Fruit fly (Drosophila melanogaster): ENCODE results near the gene Usp16-45.

Usp16-45 gene

dm6 chrX:5432635-5433482, 11.5 kb downstream of the Usp16-45 start:
- TF ChIP-seq sv (GFP tag; optimal IDR thresholded peaks at IDR 0.05): no peak
- no peak for TF ChIP-seq dl (GFP tag; optimal IDR thresholded peaks at IDR 0.05; ENCODE audit: insufficient read depth in 1 of 2, partially characterized antibody in 2 of 2)
- TF ChIP-seq GATAd (GFP tag; optimal IDR thresholded peaks at IDR 0.05): no peak
- TF ChIP-seq Rel (GFP tag; optimal IDR thresholded peaks at IDR 0.05): no peak
- TF ChIP-seq Rel (tag; optimal IDR thresholded peaks at IDR 0.05): peak; percentile 95
- TF ChIP-seq woc (GFP tag; optimal IDR thresholded peaks at IDR 0.05): no peak
- peak; percentile 51 for TF ChIP-seq Myc (optimal IDR thresholded peaks at IDR 0.05)
- no peak for TF ChIP-seq dmrt93B (GFP tag; optimal IDR thresholded peaks at IDR 0.05)
- no peak for TF ChIP-seq lola (GFP tag; optimal IDR thresholded peaks at IDR 0.05)

- no peak for TF ChIP-seq CrebA (GFP tag; optimal IDR thresholded peaks at IDR 0.05; ENCODE audit: borderline replicate concordance)
- no peak for TF ChIP-seq ey (GFP tag; optimal IDR thresholded peaks at IDR 0.05)
- TF ChIP-seq jim (GFP tag; optimal IDR thresholded peaks at IDR 0.05): no peak
- no peak for TF ChIP-seq OdsH (GFP tag; optimal IDR thresholded peaks at IDR 0.05)
- no peak for TF ChIP-seq h (GFP tag; optimal IDR thresholded peaks at IDR 0.05)
- no peak for TF ChIP-seq rgr (GFP tag; optimal IDR thresholded peaks at IDR 0.05)
- no peak for TF ChIP-seq Vsx2 (GFP tag; optimal IDR thresholded peaks at IDR 0.05; ENCODE audit: partially characterized antibody)
- no peak for TF ChIP-seq CG32264 (GFP tag; optimal IDR thresholded peaks at IDR 0.05)
- no peak for TF ChIP-seq Hnf4 (GFP tag; optimal IDR thresholded peaks at IDR 0.05)
- no peak for TF ChIP-seq Dif (GFP tag; optimal IDR thresholded peaks at IDR 0.05; ENCODE audit: partially characterized antibody)
- no peak for TF ChIP-seq usp (GFP tag; optimal IDR thresholded peaks at IDR 0.05)
These were observed 25.1 kb downstream of the Usp16-45 start, which contains the start of gene SPR for dm6 chrX:5446404-5446803. TSS of gene SPR (plus strand) at chrX:5446656.
